Worm (Caenorhabditis elegans): ENCODE measurements around the gene F55B11.3.
A peak's percentile ranks its signal among the peaks of the same experiment; 100 is the strongest.

The F55B11.3 gene

ce11 chrIV:14394812-14395211, 29.7 kb upstream of the F55B11.3 start:
- TF ChIP-seq ceh-82 (tag; optimal IDR thresholded peaks at IDR 0.05) = no peak
- TF ChIP-seq snpc-1.2 (GFP tag; IDR thresholded peaks at IDR 0.05) = peak; percentile 70; the same call in 1 of the 2 replicates
- peak in 1 of 2 experiments; percentile 60 for TF ChIP-seq unc-62 (GFP tag; optimal IDR thresholded peaks at IDR 0.05 in 1 of 2)
- no peak for TF ChIP-seq unc-62 (tag; optimal IDR thresholded peaks at IDR 0.05)

ce11 chrIV:14395531-14395930, 29.0 kb upstream of the F55B11.3 start:
- TF ChIP-seq aha-1 (tag) = peak; percentile 90
- no peak for TF ChIP-seq ceh-20 (GFP tag; IDR thresholded peaks at IDR 0.05)

- peak; percentile 64 for TF ChIP-seq snpc-1.2 (GFP tag; IDR thresholded peaks at IDR 0.05)
- TF ChIP-seq ztf-7 (tag; optimal IDR thresholded peaks at IDR 0.05) = no peak
- no peak for TF ChIP-seq F49E8.2 (tag; optimal IDR thresholded peaks at IDR 0.05; ENCODE audit: borderline replicate concordance)
Measured at ce11 chrIV:14408569-14408968, 15.9 kb upstream of the F55B11.3 start.

ce11 chrIV:14412655-14413054, 11.8 kb upstream of the F55B11.3 start, which contains the start of gene xdh-1:
TSS of gene xdh-1 (minus strand) at chrIV:14412894.
- TF ChIP-seq daf-8 (GFP tag; IDR thresholded peaks at IDR 0.05) (no peak), snpc-1.2 (GFP tag; IDR thresholded peaks at IDR 0.05) (peak; percentile 47), dpl-1 (GFP tag; optimal IDR thresholded peaks at IDR 0.05) (no peak), zfp-2 (tag; optimal IDR thresholded peaks at IDR 0.05) (no peak), madf-5 (GFP tag; IDR thresholded peaks at IDR 0.05) (no peak), daf-12 (tag; optimal IDR thresholded peaks at IDR 0.05) (no peak), lin-15B (tag; optimal IDR thresholded peaks at IDR 0.05) (no peak), unc-39 (tag; optimal IDR thresholded peaks at IDR 0.05) (no peak), fos-1 (tag; optimal IDR thresholded peaks at IDR 0.05) (no peak), ztf-7 (tag; optimal IDR thresholded peaks at IDR 0.05) (peak; percentile 84), T20F7.1 (GFP tag; optimal IDR thresholded peaks at IDR 0.05) (no peak)

- TF ChIP-seq ceh-62 (tag; optimal IDR thresholded peaks at IDR 0.05) (no peak), pqm-1 (tag; optimal IDR thresholded peaks at IDR 0.05) (peak; percentile 86), ZK337.2 (GFP tag; IDR thresholded peaks at IDR 0.05) (no peak), Y5F2A.4 (GFP tag; optimal IDR thresholded peaks at IDR 0.05) (no peak), F10B5.3 (tag; optimal IDR thresholded peaks at IDR 0.05) (no peak), nhr-6 (tag; optimal IDR thresholded peaks at IDR 0.05) (peak; percentile 32), Y105C5A.15 (GFP tag; IDR thresholded peaks at IDR 0.05) (no peak), nhr-42 (GFP tag; IDR thresholded peaks at IDR 0.05) (no peak), tag-97 (GFP tag; IDR thresholded peaks at IDR 0.05) (no peak), tra-1 (GFP tag; IDR thresholded peaks at IDR 0.05) (peak; percentile 48; the same call in 1 of the 2 replicates), nhr-28 (tag; optimal IDR thresholded peaks at IDR 0.05) (peak; percentile 50), mxl-3 (GFP tag; optimal IDR thresholded peaks at IDR 0.05) (peak; percentile 46), lin-1 (GFP tag; IDR thresholded peaks at IDR 0.05) (peak; percentile 67), mep-1 (tag; optimal IDR thresholded peaks at IDR 0.05) (peak; percentile 14), daf-16 (GFP tag; optimal IDR thresholded peaks at IDR 0.05) (peak in 1 of 2 experiments; percentile 58), daf-16 (tag; optimal IDR thresholded peaks at IDR 0.05) (peak; percentile 94), hlh-11 (tag; optimal IDR thresholded peaks at IDR 0.05) (peak; percentile 84), F49E8.2 (tag; optimal IDR thresholded peaks at IDR 0.05; ENCODE audit: borderline replicate concordance) (no peak), mdl-1 (tag; optimal IDR thresholded peaks at IDR 0.05) (peak in 1 of 2 experiments; percentile 58), nhr-102 (tag; optimal IDR thresholded peaks at IDR 0.05) (peak; percentile 56), unc-62 (GFP tag; optimal IDR thresholded peaks at IDR 0.05 in 1 of 2) (peak in 1 of 2 experiments; percentile 63), unc-62 (tag; optimal IDR thresholded peaks at IDR 0.05) (no peak), spr-1 (tag; optimal IDR thresholded peaks at IDR 0.05) (no peak), dve-1 (tag; optimal IDR thresholded peaks at IDR 0.05; ENCODE audit: insufficient read depth) (peak; percentile 92), dmd-6 (GFP tag; IDR thresholded peaks at IDR 0.05) (peak; percentile 94), nhr-77 (tag; optimal IDR thresholded peaks at IDR 0.05) (peak; percentile 45), spr-3 (GFP tag; optimal IDR thresholded peaks at IDR 0.05) (no peak), php-3 (GFP tag; IDR thresholded peaks at IDR 0.05) (peak; percentile 93), aha-1 (tag) (peak; percentile 58), ztf-7 (tag; optimal IDR thresholded peaks at IDR 0.05) (peak; percentile 54), hlh-30 (tag; optimal IDR thresholded peaks at IDR 0.05; ENCODE audit: insufficient read depth) (peak; percentile 86), madf-5 (GFP tag; IDR thresholded peaks at IDR 0.05) (no peak), rbr-2 (tag; optimal IDR thresholded peaks at IDR 0.05) (no peak)
Measured at ce11 chrIV:14413386-14413785, 11.1 kb upstream of the F55B11.3 start.

Measured in whole organism, L4 larva.